Worm (Caenorhabditis elegans) whole organism, mixed stage, embryonic: Measurements from ENCODE around the gene F14H3.4.
A peak's percentile ranks its signal among the peaks of the same experiment; 100 is the strongest.

ENCODE experiments used
- M03D4.4 ChIP-seq: sonication (generic microtip); optimal IDR thresholded peaks from 2 replicates; lab custom pipeline; 2017; ENCODE audit warnings: mild to moderate bottlenecking, missing genetic modification characterization, missing compliant biosample characterization
- blmp-1 ChIP-seq: fragments of 150-350 bp; optimal IDR thresholded peaks from 2 replicates; lab custom pipeline; 2014; ENCODE audit warnings: missing biosample characterization, missing genetic modification characterization
- ceh-39 ChIP-seq: fragments of 150-350 bp; optimal IDR thresholded peaks from 2 replicates; lab custom pipeline; 2014; ENCODE audit warnings: missing biosample characterization, missing genetic modification characterization
- ceh-43 ChIP-seq: fragments of 200-800 bp; sonication (Bioruptor generic); optimal IDR thresholded peaks from 2 replicates; lab custom pipeline; 2018; ENCODE audit warnings: mild to moderate bottlenecking, missing genetic modification characterization, moderate library complexity, missing compliant biosample characterization
- ceh-83 ChIP-seq: fragments of 200-800 bp; sonication (Bioruptor generic); optimal IDR thresholded peaks from 2 replicates; lab custom pipeline; 2018; ENCODE audit warnings: mild to moderate bottlenecking, missing genetic modification characterization, missing compliant biosample characterization
- ces-1 ChIP-seq: fragments of 150-350 bp; optimal IDR thresholded peaks from 2 replicates; lab custom pipeline; 2014; ENCODE audit warnings: missing biosample characterization, missing genetic modification reagents, missing genetic modification characterization
- cnd-1 ChIP-seq: fragments of 200-800 bp; sonication (Bioruptor generic); optimal IDR thresholded peaks from 2 replicates; lab custom pipeline; 2018; ENCODE audit warnings: mild to moderate bottlenecking, missing genetic modification characterization, missing compliant biosample characterization
- drap-1 ChIP-seq: fragments of 200-800 bp; sonication (Bioruptor generic); optimal IDR thresholded peaks from 3 replicates; lab custom pipeline; 2018; ENCODE audit warnings: mild to moderate bottlenecking, missing genetic modification characterization, missing compliant biosample characterization
- elt-1 ChIP-seq: sonication (generic microtip); optimal IDR thresholded peaks from 2 replicates; lab custom pipeline; 2017; ENCODE audit warnings: missing genetic modification characterization, mild to moderate bottlenecking, missing compliant biosample characterization, antibody characterized with exemption, moderate library complexity, borderline replicate concordance; ENCODE audit not compliant: insufficient read depth
- elt-3 ChIP-seq: fragments of 150-350 bp; optimal IDR thresholded peaks from 2 replicates; lab custom pipeline; 2014; ENCODE audit warnings: missing biosample characterization, missing genetic modification characterization
- ham-2 ChIP-seq: fragments of 200-800 bp; sonication (Bioruptor generic); optimal IDR thresholded peaks from 2 replicates; lab custom pipeline; 2018; ENCODE audit warnings: mild to moderate bottlenecking, missing genetic modification characterization, missing compliant biosample characterization
- hlh-1 ChIP-seq: fragments of 150-350 bp; optimal IDR thresholded peaks from 2 replicates; lab custom pipeline; 2014; ENCODE audit warnings: missing biosample characterization, missing genetic modification reagents, missing genetic modification characterization
- lin-13 ChIP-seq: fragments of 150-350 bp; optimal IDR thresholded peaks from 2 replicates; lab custom pipeline; 2014; ENCODE audit warnings: missing biosample characterization, missing genetic modification characterization
- lin-32 ChIP-seq: fragments of 200-800 bp; sonication (Bioruptor generic); optimal IDR thresholded peaks from 2 replicates; lab custom pipeline; 2018; ENCODE audit warnings: mild to moderate bottlenecking, missing genetic modification characterization, missing compliant biosample characterization
- lsy-2 ChIP-seq: fragments of 150-350 bp; optimal IDR thresholded peaks from 2 replicates; lab custom pipeline; 2014; ENCODE audit warnings: missing biosample characterization, missing genetic modification characterization
- mab-5 ChIP-seq: fragments of 150-350 bp; optimal IDR thresholded peaks from 2 replicates; lab custom pipeline; 2014; ENCODE audit warnings: missing biosample characterization, missing genetic modification characterization
- mep-1 ChIP-seq: fragments of 150-350 bp; optimal IDR thresholded peaks from 2 replicates; lab custom pipeline; 2017; ENCODE audit warnings: missing biosample characterization, missing genetic modification reagents, missing genetic modification characterization, inconsistent platforms
- mls-2 ChIP-seq: sonication (generic microtip); optimal IDR thresholded peaks from 2 replicates; lab custom pipeline; 2016; ENCODE audit warnings: mild to moderate bottlenecking, missing genetic modification characterization, moderate library complexity, missing compliant biosample characterization
- nhr-12 ChIP-seq: fragments of 150-350 bp; optimal IDR thresholded peaks from 2 replicates; lab custom pipeline; 2014; ENCODE audit warnings: missing biosample characterization, missing genetic modification characterization
- nhr-2 ChIP-seq: fragments of 150-350 bp; optimal IDR thresholded peaks from 2 replicates; lab custom pipeline; 2014; ENCODE audit warnings: missing biosample characterization, missing genetic modification characterization
- nhr-28 ChIP-seq: fragments of 150-350 bp; optimal IDR thresholded peaks from 2 replicates; lab custom pipeline; 2014; ENCODE audit warnings: missing biosample characterization, missing genetic modification characterization
- nhr-76 ChIP-seq: sonication (generic microtip); optimal IDR thresholded peaks from 2 replicates; lab custom pipeline; 2017; ENCODE audit warnings: missing biosample characterization, missing genetic modification characterization
- pha-4 ChIP-seq: fragments of 150-350 bp; optimal IDR thresholded peaks from 2 replicates; lab custom pipeline; 2018; ENCODE audit warnings: missing biosample characterization, missing genetic modification reagents, missing genetic modification characterization
- sem-2 ChIP-seq: fragments of 200-800 bp; sonication (Bioruptor generic); optimal IDR thresholded peaks from 2 replicates; lab custom pipeline; 2018; ENCODE audit warnings: mild to moderate bottlenecking, missing genetic modification characterization, missing compliant biosample characterization
- snpc-4 ChIP-seq: fragments of 150-350 bp; optimal IDR thresholded peaks from 2 replicates; lab custom pipeline; 2014; ENCODE audit warnings: missing biosample characterization, missing genetic modification characterization
- sptf-1 ChIP-seq: sonication (generic microtip); optimal IDR thresholded peaks from 2 replicates; lab custom pipeline; 2017; ENCODE audit warnings: mild to moderate bottlenecking, missing genetic modification characterization, moderate library complexity, missing compliant biosample characterization
- tbx-8 ChIP-seq: fragments of 200-800 bp; sonication (Bioruptor generic); optimal IDR thresholded peaks from 2 replicates; lab custom pipeline; 2018; ENCODE audit warnings: mild to moderate bottlenecking, missing genetic modification characterization, moderate library complexity, missing compliant biosample characterization
- unc-120 ChIP-seq: sonication (generic microtip); optimal IDR thresholded peaks from 2 replicates; lab custom pipeline; 2017; ENCODE audit warnings: missing genetic modification characterization, missing compliant biosample characterization; ENCODE audit not compliant: poor library complexity, severe bottlenecking
- unc-39 ChIP-seq: fragments of 150-350 bp; optimal IDR thresholded peaks from 2 replicates; lab custom pipeline; 2014; ENCODE audit warnings: missing biosample characterization, missing genetic modification characterization
- unc-62 ChIP-seq: fragments of 150-350 bp; optimal IDR thresholded peaks from 2 replicates; lab custom pipeline; 2014; ENCODE audit warnings: missing biosample characterization, missing genetic modification reagents, missing genetic modification characterization
- zip-8 ChIP-seq: fragments of 150-350 bp; optimal IDR thresholded peaks from 2 replicates; lab custom pipeline; 2014; ENCODE audit warnings: missing biosample characterization, missing genetic modification characterization
- ztf-11 ChIP-seq: fragments of 150-350 bp; optimal IDR thresholded peaks from 2 replicates; lab custom pipeline; 2014; ENCODE audit warnings: missing biosample characterization, missing genetic modification characterization

Gene F14H3.4

DNA sequence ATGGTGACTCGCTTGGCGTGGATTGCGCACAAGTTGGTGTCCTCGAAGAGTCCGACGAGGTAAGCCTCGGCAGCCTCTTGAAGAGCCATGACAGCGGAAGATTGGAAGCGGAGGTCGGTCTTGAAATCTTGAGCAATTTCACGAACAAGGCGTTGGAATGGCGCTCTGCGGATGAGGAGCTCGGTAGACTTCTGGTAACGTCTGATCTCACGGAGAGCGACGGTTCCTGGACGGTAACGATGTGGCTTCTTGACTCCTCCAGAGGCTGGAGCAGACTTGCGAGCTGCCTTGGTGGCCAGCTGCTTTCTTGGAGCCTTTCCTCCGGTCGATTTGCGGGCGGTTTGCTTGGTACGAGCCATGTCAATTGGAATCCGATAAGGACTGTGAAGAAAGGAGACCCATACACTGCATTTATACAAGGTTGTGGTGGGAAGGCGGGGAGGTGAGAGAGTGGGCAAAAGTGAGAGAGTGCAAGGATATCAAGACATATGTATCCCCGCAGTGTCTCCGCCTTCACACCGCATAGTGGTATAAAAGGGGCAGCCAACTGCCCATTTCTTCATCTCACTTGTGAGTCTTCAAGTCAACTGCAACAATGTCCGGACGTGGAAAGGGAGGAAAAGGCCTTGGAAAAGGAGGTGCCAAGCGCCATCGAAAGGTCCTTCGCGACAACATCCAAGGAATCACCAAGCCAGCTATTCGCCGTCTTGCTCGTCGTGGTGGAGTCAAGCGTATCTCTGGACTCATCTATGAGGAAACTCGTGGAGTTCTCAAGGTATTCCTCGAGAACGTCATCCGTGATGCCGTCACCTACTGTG lies 12.7 kb downstream of the F14H3.4 start, which contains the start of the genes his-2 and his-1:
Gene his-2, minus strand, starts transcription at position 359 of the 818 bp plus-strand sequence.
Gene his-1, plus strand, starts transcription at position 596 of the 818 bp plus-strand sequence.
- TF ChIP-seq cnd-1 (tag; lab: Kevin White, UChicago) = peak; percentile 39
- peak; percentile 22 for TF ChIP-seq sptf-1 (tag; lab: Kevin White, UChicago)

DNA sequence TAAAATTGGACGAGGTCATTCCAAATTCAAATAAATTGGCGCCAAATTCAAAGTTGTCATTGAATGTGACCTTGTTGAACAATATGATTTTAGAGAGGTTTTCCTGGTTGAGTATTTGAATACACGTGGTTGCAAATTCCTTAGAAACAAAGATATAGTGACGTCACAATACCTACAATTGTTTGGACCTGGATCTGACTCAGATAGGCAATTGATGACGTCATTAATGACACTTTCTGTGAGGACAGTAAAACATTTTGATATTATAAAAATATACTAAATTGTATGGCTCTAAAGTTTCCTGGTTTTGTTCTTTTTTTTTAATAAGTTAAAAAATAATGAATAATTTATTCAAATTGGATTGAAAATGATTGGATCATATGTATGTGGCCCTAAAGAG lies 13.5 kb downstream of the F14H3.4 start:
- no peak for TF ChIP-seq unc-120 (tag; lab: Kevin White, UChicago)
- no peak for TF ChIP-seq ceh-83 (GFP tag; lab: Kevin White, UChicago)
- no peak for TF ChIP-seq sem-2 (GFP tag; lab: Kevin White, UChicago)
- TF ChIP-seq ham-2 (GFP tag; lab: Kevin White, UChicago) = no peak
- peak; percentile 94 for TF ChIP-seq zip-8 (tag; lab: Kevin White, UChicago)
- no peak for TF ChIP-seq elt-1 (tag; lab: Kevin White, UChicago)
- TF ChIP-seq unc-39 (tag; lab: Kevin White, UChicago) = no peak
- no peak for TF ChIP-seq drap-1 (GFP tag; lab: Kevin White, UChicago)
- TF ChIP-seq snpc-4 = no peak
- no peak for TF ChIP-seq lin-32 (GFP tag; lab: Kevin White, UChicago)
- TF ChIP-seq M03D4.4 (tag; lab: Kevin White, UChicago) = no peak
- peak; percentile 11 for TF ChIP-seq ceh-39 (tag; lab: Kevin White, UChicago)
- no peak for TF ChIP-seq lin-13 (tag; lab: Kevin White, UChicago)
- TF ChIP-seq cnd-1 (tag; lab: Kevin White, UChicago) = no peak
- TF ChIP-seq, all 35 proteins: peak for 2

DNA sequence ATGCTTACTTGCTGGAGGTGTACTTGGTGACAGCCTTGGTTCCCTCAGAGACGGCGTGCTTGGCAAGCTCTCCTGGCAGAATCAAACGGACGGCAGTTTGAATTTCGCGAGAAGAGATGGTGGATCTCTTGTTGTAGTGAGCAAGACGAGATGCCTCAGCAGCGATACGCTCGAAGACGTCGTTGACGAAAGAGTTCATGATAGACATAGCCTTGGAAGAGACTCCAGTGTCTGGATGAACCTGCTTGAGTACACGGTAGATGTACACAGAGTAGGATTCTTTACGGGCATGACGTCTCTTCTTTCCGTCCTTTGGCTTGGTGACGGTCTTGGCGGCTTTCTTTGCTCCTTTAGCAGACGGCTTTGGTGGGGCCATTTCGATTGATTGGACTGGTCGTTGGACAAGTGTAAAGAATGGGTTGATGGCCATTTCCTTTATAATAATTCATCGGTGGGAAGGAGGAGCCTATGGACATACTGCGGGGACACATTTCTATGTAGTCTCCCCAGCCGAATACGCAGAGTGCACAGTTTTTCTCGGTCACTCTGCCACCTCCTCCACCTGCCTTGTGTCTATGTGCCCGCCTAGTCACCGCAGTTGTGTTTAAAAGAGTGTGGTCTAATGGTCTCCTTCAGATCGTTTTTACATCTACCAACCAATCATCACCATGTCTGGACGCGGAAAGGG lies 14.6 kb downstream of the F14H3.4 start, which contains the start of the genes his-4 and his-3:
Gene his-4, minus strand, starts transcription at position 376 of the 688 bp plus-strand sequence.
Gene his-3, plus strand, starts transcription at position 669 of the 688 bp plus-strand sequence.
- peak; percentile 32 for TF ChIP-seq zip-8 (tag; lab: Kevin White, UChicago)
- TF ChIP-seq lsy-2 (tag; lab: Kevin White, UChicago) = peak; percentile 43
- TF ChIP-seq ztf-11 (tag; lab: Kevin White, UChicago) = peak; percentile 94
- peak; percentile 86 for TF ChIP-seq ceh-39 (tag; lab: Kevin White, UChicago)
- peak; percentile 24 for TF ChIP-seq sptf-1 (tag; lab: Kevin White, UChicago)
- peak; percentile 81 for TF ChIP-seq drap-1 (GFP tag; lab: Kevin White, UChicago)
- TF ChIP-seq lin-13 (tag; lab: Kevin White, UChicago) = peak; percentile 96
- TF ChIP-seq mep-1 (tag; lab: Kevin White, UChicago) = peak; percentile 57
- peak; percentile 13 for TF ChIP-seq unc-62
- peak; percentile 62 for TF ChIP-seq nhr-2
- peak; percentile 87 for TF ChIP-seq pha-4 (tag; lab: Kevin White, UChicago)
- peak; percentile 26 for TF ChIP-seq M03D4.4 (tag; lab: Kevin White, UChicago)
- TF ChIP-seq cnd-1 (tag; lab: Kevin White, UChicago) = peak; percentile 86

DNA sequence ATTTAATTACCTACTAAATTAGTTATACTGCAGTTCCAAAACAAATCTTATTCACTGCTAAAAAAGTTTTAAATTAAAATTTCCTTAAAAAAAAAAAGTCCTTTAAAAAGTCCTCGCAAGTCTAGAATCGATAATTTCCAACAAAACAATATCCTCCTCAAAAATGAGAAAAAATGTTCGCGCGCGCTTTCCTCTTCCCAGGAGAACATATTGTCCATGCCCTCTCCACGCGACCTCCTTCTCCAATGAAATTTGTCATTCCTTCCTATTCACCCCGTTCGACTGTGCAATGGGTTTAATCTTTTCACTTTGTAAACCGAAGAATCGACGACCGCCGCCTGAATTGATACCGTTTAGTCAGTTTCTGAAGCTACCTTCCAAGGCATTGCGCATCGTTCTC lies 18.7 kb downstream of the F14H3.4 start, which contains the start of gene T10C6.10:
Gene T10C6.10, plus strand, starts transcription at position 248 of the 400 bp plus-strand sequence.
- TF ChIP-seq elt-3 (tag; lab: Kevin White, UChicago) = no peak
- no peak for TF ChIP-seq nhr-28 (tag; lab: Kevin White, UChicago)
- no peak for TF ChIP-seq ces-1 (GFP tag; lab: Kevin White, UChicago)
- no peak for TF ChIP-seq mls-2
- no peak for TF ChIP-seq ztf-11 (tag; lab: Kevin White, UChicago)
- no peak for TF ChIP-seq lin-13 (tag; lab: Kevin White, UChicago)
- TF ChIP-seq sem-2 (GFP tag; lab: Kevin White, UChicago) = no peak
- TF ChIP-seq unc-39 (tag; lab: Kevin White, UChicago) = no peak
- TF ChIP-seq pha-4 (tag; lab: Kevin White, UChicago) = no peak
- no peak for TF ChIP-seq tbx-8 (GFP tag; lab: Kevin White, UChicago)

DNA sequence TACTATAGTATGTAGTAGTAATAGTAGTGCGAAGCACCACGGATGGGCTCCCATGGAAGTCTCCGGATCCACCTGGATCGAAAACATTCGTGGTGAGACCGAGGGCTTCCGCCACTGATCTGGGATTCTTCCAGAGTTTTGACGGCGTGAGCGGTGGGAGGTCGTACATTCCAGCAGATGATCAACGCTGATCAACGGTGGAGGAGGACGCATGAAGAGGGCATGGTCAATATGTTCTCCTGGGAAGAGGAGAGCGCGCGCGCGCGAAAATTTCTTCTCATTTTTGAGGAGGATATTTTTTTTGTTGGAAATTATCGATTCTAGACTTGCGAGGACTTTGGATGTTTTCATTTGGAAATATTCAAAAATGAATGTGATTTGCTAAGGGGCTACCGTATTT lies 21.4 kb downstream of the F14H3.4 start:
- TF ChIP-seq ham-2 (GFP tag; lab: Kevin White, UChicago) = no peak
- TF ChIP-seq ceh-43 (GFP tag; lab: Kevin White, UChicago) = no peak
- TF ChIP-seq elt-1 (tag; lab: Kevin White, UChicago) = no peak
- TF ChIP-seq unc-39 (tag; lab: Kevin White, UChicago) = no peak
- no peak for TF ChIP-seq unc-120 (tag; lab: Kevin White, UChicago)
- TF ChIP-seq blmp-1 (tag; lab: Kevin White, UChicago) = no peak
- TF ChIP-seq sem-2 (GFP tag; lab: Kevin White, UChicago) = no peak
- no peak for TF ChIP-seq pha-4 (tag; lab: Kevin White, UChicago)
- TF ChIP-seq nhr-76 (tag; lab: Kevin White, UChicago) = no peak
- TF ChIP-seq lin-32 (GFP tag; lab: Kevin White, UChicago) = no peak
- no peak for TF ChIP-seq mls-2
- TF ChIP-seq sptf-1 (tag; lab: Kevin White, UChicago) = no peak
- TF ChIP-seq hlh-1 = no peak
- TF ChIP-seq snpc-4 = no peak
- no peak for TF ChIP-seq elt-3 (tag; lab: Kevin White, UChicago)
- no peak for TF ChIP-seq ces-1 (GFP tag; lab: Kevin White, UChicago)
- TF ChIP-seq nhr-12 (tag; lab: Kevin White, UChicago) = no peak
- TF ChIP-seq mab-5 (tag; lab: Kevin White, UChicago) = no peak
